Fruit fly (Drosophila melanogaster) Kc167 (cell line): ENCODE data around the gene CG43915.

Experiments used
- Myc ChIP-seq: fragments of >200 bp; optimal IDR thresholded peaks from 2 replicates; lab custom pipeline; 2017; ENCODE audit warnings: missing external identifiers
- Sin3A ChIP-seq: fragments of >200 bp; optimal IDR thresholded peaks from 2 replicates; lab custom pipeline; 2018; ENCODE audit warnings: missing external identifiers
- h ChIP-seq: fragments of >200 bp; optimal IDR thresholded peaks from 3 replicates; lab custom pipeline; 2018; ENCODE audit warnings: missing external identifiers
- insv ChIP-seq: fragments of >200 bp; optimal IDR thresholded peaks from 3 replicates; lab custom pipeline; 2018; ENCODE audit warnings: missing external identifiers
- psq ChIP-seq: fragments of >200 bp; optimal IDR thresholded peaks from 2 replicates; lab custom pipeline; 2017; ENCODE audit warnings: missing external identifiers
- ttk ChIP-seq: sonication (Bioruptor generic); optimal IDR thresholded peaks from 2 replicates; lab custom pipeline; 2017; ENCODE audit warnings: missing external identifiers

dm6 chr3L:4001500-4001899 lies 28.8 kb downstream of the CG43915 start:
- TF ChIP-seq psq (lab: Kevin White, UChicago), result no peak
- TF ChIP-seq h, result no peak
- TF ChIP-seq ttk, result no peak
- no peak for TF ChIP-seq Myc (lab: Kevin White, UChicago)
- TF ChIP-seq insv (lab: Kevin White, UChicago), result no peak
- no peak for TF ChIP-seq Sin3A (lab: Kevin White, UChicago)
